Worm (Caenorhabditis elegans) whole organism, L3 larva: ENCODE data around the gene ddr-1.

Source experiments
- mdl-1 ChIP-seq: fragments of 150-350 bp; optimal IDR thresholded peaks from 2 replicates; lab custom pipeline; 2014; ENCODE audit warnings: missing biosample characterization, missing genetic modification characterization
- nhr-12 ChIP-seq: fragments of 150-350 bp; optimal IDR thresholded peaks from 2 replicates; lab custom pipeline; 2014; ENCODE audit warnings: missing biosample characterization, missing genetic modification characterization
- nhr-23 ChIP-seq: fragments of 150-350 bp; optimal IDR thresholded peaks from 2 replicates; lab custom pipeline; 2014; ENCODE audit warnings: missing biosample characterization, missing genetic modification reagents, missing genetic modification characterization
- nhr-77 ChIP-seq: fragments of 150-350 bp; optimal IDR thresholded peaks from 2 replicates; lab custom pipeline; 2014; ENCODE audit warnings: missing biosample characterization, missing genetic modification characterization
- skn-1 ChIP-seq: fragments of 150-350 bp; optimal IDR thresholded peaks from 2 replicates; lab custom pipeline; 2014; ENCODE audit warnings: missing biosample characterization, missing genetic modification characterization
- tbx-2 ChIP-seq: sonication (generic microtip); optimal IDR thresholded peaks from 2 replicates; lab custom pipeline; 2016; ENCODE audit warnings: mild to moderate bottlenecking, missing genetic modification characterization, missing compliant biosample characterization
- unc-39 ChIP-seq: sonication (generic microtip); optimal IDR thresholded peaks from 4 replicates; lab custom pipeline; 2017; ENCODE audit warnings: missing biosample characterization, missing genetic modification characterization
- zag-1 ChIP-seq: fragments of 150-350 bp; optimal IDR thresholded peaks from 2 replicates; lab custom pipeline; 2014; ENCODE audit warnings: missing biosample characterization, missing genetic modification characterization
- ztf-11 ChIP-seq: fragments of 150-350 bp; optimal IDR thresholded peaks from 2 replicates; lab custom pipeline; 2014; ENCODE audit warnings: missing biosample characterization, missing genetic modification characterization

DNA sequence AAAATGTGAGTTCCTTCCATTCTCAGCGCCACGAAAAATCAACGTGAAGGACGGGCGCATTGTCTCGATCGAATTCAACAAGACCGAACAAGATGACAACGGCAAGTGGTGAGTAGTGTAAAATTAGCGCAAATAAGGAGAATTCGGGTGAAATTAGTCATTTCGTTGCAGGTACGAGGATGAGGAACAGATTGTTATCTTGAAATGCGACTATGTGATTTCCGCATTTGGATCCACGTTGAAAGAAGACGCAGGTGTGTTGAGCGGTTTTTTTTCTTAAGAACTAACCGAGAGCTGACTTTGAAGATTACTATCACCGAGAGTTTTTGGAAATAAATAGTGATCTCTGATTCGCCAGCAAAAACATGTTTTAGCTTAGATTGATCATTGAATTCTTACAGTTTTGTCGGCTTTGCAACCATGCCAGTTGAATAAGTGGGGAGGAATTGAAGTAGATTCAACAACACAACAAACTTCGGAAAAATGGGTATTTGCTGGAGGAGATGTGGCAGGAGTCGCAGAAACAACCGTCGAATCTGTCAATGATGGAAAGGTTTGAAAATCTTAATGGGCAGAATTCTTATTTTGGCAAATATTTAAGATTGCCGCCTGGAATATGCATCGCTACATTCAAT, 9.2 kb downstream of the ddr-1 start:
- no peak for TF ChIP-seq unc-39 (tag; lab: Kevin White, UChicago)
- no peak for TF ChIP-seq ztf-11 (tag; lab: Kevin White, UChicago)
- no peak for TF ChIP-seq zag-1 (tag; lab: Kevin White, UChicago)
- no peak for TF ChIP-seq skn-1 (tag; lab: Kevin White, UChicago)
- no peak for TF ChIP-seq nhr-77 (tag; lab: Kevin White, UChicago)
- no peak for TF ChIP-seq tbx-2
- TF ChIP-seq mdl-1 (tag; lab: Kevin White, UChicago), result no peak
- no peak for TF ChIP-seq nhr-12 (tag; lab: Kevin White, UChicago)
- TF ChIP-seq nhr-23, result no peak
